Worm (Caenorhabditis elegans): Measurements from ENCODE around the gene R03H10.2.
A peak's percentile ranks its signal among the peaks of the same experiment; 100 is the strongest.

Gene R03H10.2

ce11 chrII:4182364-4182763, 26.8 kb downstream of the R03H10.2 start, which contains the start of gene R03H10.11:
TSS of gene R03H10.11 (plus strand) at chrII:4182664.
- TF ChIP-seq tra-4 (tag; optimal IDR thresholded peaks at IDR 0.05) (no peak), ama-1 (optimal IDR thresholded peaks at IDR 0.05) (no peak), ets-7 (tag; optimal IDR thresholded peaks at IDR 0.05) (no peak), tbx-11 (GFP tag; IDR thresholded peaks at IDR 0.05) (no peak), sea-1 (GFP tag; conservative IDR thresholded peaks at IDR 0.05) (no peak), ceh-36 (tag; optimal IDR thresholded peaks at IDR 0.05) (no peak), F13C5.2 (tag; optimal IDR thresholded peaks at IDR 0.05) (no peak), aly-1 (tag; optimal IDR thresholded peaks at IDR 0.05) (no peak), pes-1 (GFP tag; IDR thresholded peaks at IDR 0.05) (no peak), scrt-1 (GFP tag; IDR thresholded peaks at IDR 0.05) (no peak), ceh-13 (GFP tag; optimal IDR thresholded peaks at IDR 0.05) (no peak), hmbx-1 (tag; optimal IDR thresholded peaks at IDR 0.05) (no peak), hnd-1 (tag; optimal IDR thresholded peaks at IDR 0.05) (no peak), tbx-37 (GFP tag; conservative IDR thresholded peaks at IDR 0.05) (no peak), flt-1 (GFP tag; IDR thresholded peaks at IDR 0.05) (no peak), hmg-4 (GFP tag; optimal IDR thresholded peaks at IDR 0.05) (no peak), B0310.2 (tag; optimal IDR thresholded peaks at IDR 0.05) (no peak)

- TF ChIP-seq flt-1 (GFP tag; IDR thresholded peaks at IDR 0.05) (no peak), aly-1 (tag; optimal IDR thresholded peaks at IDR 0.05) (no peak), hnd-1 (tag; optimal IDR thresholded peaks at IDR 0.05) (no peak), scrt-1 (GFP tag; IDR thresholded peaks at IDR 0.05) (no peak), ceh-13 (GFP tag; optimal IDR thresholded peaks at IDR 0.05) (no peak), ceh-36 (tag; optimal IDR thresholded peaks at IDR 0.05) (no peak), ama-1 (optimal IDR thresholded peaks at IDR 0.05) (no peak), tra-4 (tag; optimal IDR thresholded peaks at IDR 0.05) (no peak)
Observed at ce11 chrII:4183979-4184378, 28.4 kb downstream of the R03H10.2 start.

ce11 chrII:4186364-4186763, 30.8 kb downstream of the R03H10.2 start, which contains the start of gene cpna-1:
TSS of gene cpna-1 (plus strand) at chrII:4186664.
- TF ChIP-seq pes-1 (GFP tag; IDR thresholded peaks at IDR 0.05), result no peak
- TF ChIP-seq tbx-11 (GFP tag; IDR thresholded peaks at IDR 0.05), result no peak
- TF ChIP-seq ets-7 (tag; optimal IDR thresholded peaks at IDR 0.05), result no peak
- no peak for TF ChIP-seq hmbx-1 (tag; optimal IDR thresholded peaks at IDR 0.05)
- TF ChIP-seq ceh-13 (GFP tag; optimal IDR thresholded peaks at IDR 0.05), result no peak
- TF ChIP-seq B0310.2 (tag; optimal IDR thresholded peaks at IDR 0.05), result no peak
- TF ChIP-seq ama-1 (optimal IDR thresholded peaks at IDR 0.05), result no peak
- TF ChIP-seq flt-1 (GFP tag; IDR thresholded peaks at IDR 0.05), result no peak
- no peak for TF ChIP-seq F13C5.2 (tag; optimal IDR thresholded peaks at IDR 0.05)
- no peak for TF ChIP-seq tra-4 (tag; optimal IDR thresholded peaks at IDR 0.05)
- TF ChIP-seq aly-1 (tag; optimal IDR thresholded peaks at IDR 0.05), result no peak
- no peak for TF ChIP-seq hmg-4 (GFP tag; optimal IDR thresholded peaks at IDR 0.05)
- no peak for TF ChIP-seq hnd-1 (tag; optimal IDR thresholded peaks at IDR 0.05)

- TF ChIP-seq tbx-11 (GFP tag; IDR thresholded peaks at IDR 0.05) (no peak), sea-1 (GFP tag; conservative IDR thresholded peaks at IDR 0.05) (no peak), F13C5.2 (tag; optimal IDR thresholded peaks at IDR 0.05) (no peak), scrt-1 (GFP tag; IDR thresholded peaks at IDR 0.05) (no peak), hmg-4 (GFP tag; optimal IDR thresholded peaks at IDR 0.05) (no peak), ceh-36 (tag; optimal IDR thresholded peaks at IDR 0.05) (no peak), tra-4 (tag; optimal IDR thresholded peaks at IDR 0.05) (no peak), flt-1 (GFP tag; IDR thresholded peaks at IDR 0.05) (no peak), pes-1 (GFP tag; IDR thresholded peaks at IDR 0.05) (no peak), aly-1 (tag; optimal IDR thresholded peaks at IDR 0.05) (no peak), ceh-13 (GFP tag; optimal IDR thresholded peaks at IDR 0.05) (no peak), hmbx-1 (tag; optimal IDR thresholded peaks at IDR 0.05) (no peak), ama-1 (optimal IDR thresholded peaks at IDR 0.05) (no peak), B0310.2 (tag; optimal IDR thresholded peaks at IDR 0.05) (no peak), ets-7 (tag; optimal IDR thresholded peaks at IDR 0.05) (no peak), hnd-1 (tag; optimal IDR thresholded peaks at IDR 0.05) (no peak)
Observed at ce11 chrII:4194127-4194526, 38.6 kb downstream of the R03H10.2 start, which contains the start of gene mth-2. TSS of gene mth-2 (minus strand) at chrII:4194314.

- no peak for TF ChIP-seq hmg-4 (GFP tag; optimal IDR thresholded peaks at IDR 0.05)
Observed at ce11 chrII:4203729-4204184, 48.2 kb downstream of the R03H10.2 start, which contains the start of gene mth-1. TSS of gene mth-1 (minus strand) at chrII:4203779.

- no peak for TF ChIP-seq ets-7 (tag; optimal IDR thresholded peaks at IDR 0.05)
- 0 out of 2 replicates have a peak, but pooled peaks have one; percentile 43 for TF ChIP-seq sea-1 (GFP tag; conservative IDR thresholded peaks at IDR 0.05)
Observed at ce11 chrII:4209071-4209747, 53.6 kb downstream of the R03H10.2 start, which contains the start of gene F31D5.6. TSS of gene F31D5.6 (plus strand) at chrII:4209697.

- TF ChIP-seq ets-7 (tag; optimal IDR thresholded peaks at IDR 0.05) (no peak), hmg-4 (GFP tag; optimal IDR thresholded peaks at IDR 0.05) (no peak)
Observed at ce11 chrII:4211113-4211512, 55.5 kb downstream of the R03H10.2 start, which contains the start of gene F31D5.7. TSS of gene F31D5.7 (plus strand) at chrII:4211413.

- no peak for TF ChIP-seq hmg-4 (GFP tag; optimal IDR thresholded peaks at IDR 0.05)
- TF ChIP-seq ama-1 (optimal IDR thresholded peaks at IDR 0.05), result no peak
- no peak for TF ChIP-seq F13C5.2 (tag; optimal IDR thresholded peaks at IDR 0.05)
- no peak for TF ChIP-seq ceh-36 (tag; optimal IDR thresholded peaks at IDR 0.05)
- TF ChIP-seq tra-4 (tag; optimal IDR thresholded peaks at IDR 0.05), result no peak
- TF ChIP-seq tbx-37 (GFP tag; conservative IDR thresholded peaks at IDR 0.05), result no peak
- TF ChIP-seq B0310.2 (tag; optimal IDR thresholded peaks at IDR 0.05), result no peak
- no peak for TF ChIP-seq hnd-1 (tag; optimal IDR thresholded peaks at IDR 0.05)
- no peak for TF ChIP-seq pes-1 (GFP tag; IDR thresholded peaks at IDR 0.05)
- TF ChIP-seq ets-7 (tag; optimal IDR thresholded peaks at IDR 0.05), result no peak
- TF ChIP-seq scrt-1 (GFP tag; IDR thresholded peaks at IDR 0.05), result no peak
- TF ChIP-seq ceh-13 (GFP tag; optimal IDR thresholded peaks at IDR 0.05), result no peak
- TF ChIP-seq sea-1 (GFP tag; conservative IDR thresholded peaks at IDR 0.05), result no peak
- no peak for TF ChIP-seq tbx-11 (GFP tag; IDR thresholded peaks at IDR 0.05)
- TF ChIP-seq flt-1 (GFP tag; IDR thresholded peaks at IDR 0.05), result no peak
- no peak for TF ChIP-seq hmbx-1 (tag; optimal IDR thresholded peaks at IDR 0.05)
- TF ChIP-seq aly-1 (tag; optimal IDR thresholded peaks at IDR 0.05), result no peak
Observed at ce11 chrII:4215318-4215717, 59.7 kb downstream of the R03H10.2 start, which contains the start of gene F31D5.2. TSS of gene F31D5.2 (plus strand) at chrII:4215618.
